Fruit fly (Drosophila melanogaster): ENCODE results near the gene CG5274.
A peak's percentile ranks its signal among the peaks of the same experiment; 100 is the strongest.

Gene CG5274

dm6 chr3L:20395257-20395909 is 32.1 kb downstream of the CG5274 start (continued):
- TF ChIP-seq GATAe (GFP tag; conservative IDR thresholded peaks at IDR 0.05): no peak; the same call in 1 of the 2 replicates
- TF ChIP-seq dan (GFP tag; IDR thresholded peaks at IDR 0.05): no peak
- TF ChIP-seq Nf-YC (tag; optimal IDR thresholded peaks at IDR 0.05): peak; percentile 33
- peak; percentile 69 for TF ChIP-seq Fer1 (GFP tag; optimal IDR thresholded peaks at IDR 0.05)
- no peak for TF ChIP-seq CG33557 (GFP tag; optimal IDR thresholded peaks at IDR 0.05)
- TF ChIP-seq schlank (tag; optimal IDR thresholded peaks at IDR 0.05): no peak
- TF ChIP-seq Nf-YA (GFP tag; IDR thresholded peaks at IDR 0.05): no peak
- TF ChIP-seq CG1233 (GFP tag; optimal IDR thresholded peaks at IDR 0.05): no peak
- TF ChIP-seq trh (GFP tag; optimal IDR thresholded peaks at IDR 0.05): no peak
- no peak for TF ChIP-seq Abd-B (GFP tag; optimal IDR thresholded peaks at IDR 0.05)
- no peak for TF ChIP-seq Dip2 (GFP tag; IDR thresholded peaks at IDR 0.05)
- TF ChIP-seq Opbp (GFP tag; IDR thresholded peaks at IDR 0.05; ENCODE audit: partially characterized antibody): no peak
- TF ChIP-seq dpn (GFP tag; optimal IDR thresholded peaks at IDR 0.05): peak; percentile 37 to 49
- TF ChIP-seq CG12744 (GFP tag; optimal IDR thresholded peaks at IDR 0.05): no peak
- peak; percentile 35 for TF ChIP-seq crc (GFP tag; optimal IDR thresholded peaks at IDR 0.05)
- no peak for TF ChIP-seq ro (GFP tag; IDR thresholded peaks at IDR 0.05)
- 0 out of 2 replicates have a peak, but pooled peaks have one; percentile 7 for TF ChIP-seq wdn (GFP tag; IDR thresholded peaks at IDR 0.05)
- no peak for TF ChIP-seq CG7963 (GFP tag; IDR thresholded peaks at IDR 0.05; ENCODE audit: partially characterized antibody)
- peak; percentile 55 for TF ChIP-seq ind (GFP tag; optimal IDR thresholded peaks at IDR 0.05)
- TF ChIP-seq Jarid2 (GFP tag; optimal IDR thresholded peaks at IDR 0.05): no peak
- TF ChIP-seq CG6254 (GFP tag; optimal IDR thresholded peaks at IDR 0.05): no peak
- no peak for TF ChIP-seq CG2202 (tag; optimal IDR thresholded peaks at IDR 0.05)
- TF ChIP-seq ash1 (GFP tag; optimal IDR thresholded peaks at IDR 0.05): no peak
- TF ChIP-seq stwl (tag; optimal IDR thresholded peaks at IDR 0.05): no peak
- TF ChIP-seq Hey (tag; optimal IDR thresholded peaks at IDR 0.05): peak; percentile 40
- no peak; the same call in 1 of the 2 replicates for TF ChIP-seq Bgb (GFP tag; IDR thresholded peaks at IDR 0.05; ENCODE audit: partially characterized antibody)
- no peak for TF ChIP-seq ci (GFP tag; IDR thresholded peaks at IDR 0.05)
- TF ChIP-seq CG32772 (GFP tag; IDR thresholded peaks at IDR 0.05): no peak
- TF ChIP-seq CG13287 (GFP tag; IDR thresholded peaks at IDR 0.05; ENCODE audit: partially characterized antibody): peak; percentile 48
- TF ChIP-seq unc-4 (GFP tag; IDR thresholded peaks at IDR 0.05; ENCODE audit: partially characterized antibody): no peak
- TF ChIP-seq Vsx1 (GFP tag; optimal IDR thresholded peaks at IDR 0.05): no peak
- peak; percentile 45 for TF ChIP-seq HLH54F (GFP tag; optimal IDR thresholded peaks at IDR 0.05)
- TF ChIP-seq CG4282 (GFP tag; optimal IDR thresholded peaks at IDR 0.05): no peak
- no peak for TF ChIP-seq CG11398 (GFP tag; optimal IDR thresholded peaks at IDR 0.05)
- no peak for TF ChIP-seq CG11723 (GFP tag; optimal IDR thresholded peaks at IDR 0.05)
- no peak for TF ChIP-seq hbn (GFP tag; IDR thresholded peaks at IDR 0.05; ENCODE audit: partially characterized antibody)
- TF ChIP-seq Lhr (GFP tag; optimal IDR thresholded peaks at IDR 0.05): no peak
- no peak for TF ChIP-seq CG5180 (GFP tag; optimal IDR thresholded peaks at IDR 0.05)
- no peak for TF ChIP-seq org-1 (GFP tag; optimal IDR thresholded peaks at IDR 0.05)
- TF ChIP-seq Dek (tag; optimal IDR thresholded peaks at IDR 0.05): peak; percentile 28
- TF ChIP-seq CG12942 (GFP tag; optimal IDR thresholded peaks at IDR 0.05): no peak
- no peak for TF ChIP-seq CG10979 (tag; optimal IDR thresholded peaks at IDR 0.05)
- TF ChIP-seq CG9876 (GFP tag; optimal IDR thresholded peaks at IDR 0.05): no peak
- TF ChIP-seq CG13624 (GFP tag; optimal IDR thresholded peaks at IDR 0.05): peak; percentile 85
- TF ChIP-seq eve (GFP tag; optimal IDR thresholded peaks at IDR 0.05): no peak
- no peak for TF ChIP-seq bsh (GFP tag; optimal IDR thresholded peaks at IDR 0.05)
- no peak for TF ChIP-seq CG7928 (GFP tag; optimal IDR thresholded peaks at IDR 0.05)
- peak; percentile 48 for TF ChIP-seq Hr3 (GFP tag; optimal IDR thresholded peaks at IDR 0.05)
- 0 out of 2 replicates have a peak, but pooled peaks have one; percentile 15 for TF ChIP-seq amos (GFP tag; IDR thresholded peaks at IDR 0.05; ENCODE audit: partially characterized antibody)

Data from whole organism, embryonic.